Worm (Caenorhabditis elegans): ENCODE measurements around the gene srb-5.

DNA sequence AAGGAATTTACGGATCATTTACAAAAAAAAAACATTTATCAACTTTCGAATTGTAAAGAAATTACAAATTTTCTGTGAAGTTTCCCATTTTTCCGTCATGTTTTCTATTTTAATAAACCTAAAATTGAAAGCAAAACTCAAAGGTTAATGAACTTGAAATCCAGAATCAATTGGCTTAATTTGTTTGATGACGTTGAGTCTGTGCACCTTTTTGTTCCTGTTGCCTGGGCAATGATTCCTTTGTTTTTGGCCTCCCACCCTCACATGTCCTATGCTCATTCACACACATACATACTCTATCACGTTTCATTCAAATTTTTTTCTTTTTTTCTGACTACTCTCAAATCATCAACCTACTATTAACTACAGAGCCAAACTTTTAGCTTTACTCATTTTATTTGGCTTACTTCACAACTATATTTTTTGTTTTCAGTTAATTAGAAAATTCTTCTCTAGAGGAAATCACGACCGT is 26.9 kb downstream of the srb-5 start, which contains the start of gene F58A6.2:
- TF ChIP-seq ceh-9 (tag; optimal IDR thresholded peaks at IDR 0.05) (no peak), ceh-16 (tag; optimal IDR thresholded peaks at IDR 0.05) (no peak), unc-62 (GFP tag; optimal IDR thresholded peaks at IDR 0.05) (no peak), ama-1 (optimal IDR thresholded peaks at IDR 0.05) (no peak), mdl-1 (tag; optimal IDR thresholded peaks at IDR 0.05) (no peak), pha-4 (tag; optimal IDR thresholded peaks at IDR 0.05) (no peak)
